Worm (Caenorhabditis elegans): Measurements from ENCODE around the gene F40G12.2.

DNA sequence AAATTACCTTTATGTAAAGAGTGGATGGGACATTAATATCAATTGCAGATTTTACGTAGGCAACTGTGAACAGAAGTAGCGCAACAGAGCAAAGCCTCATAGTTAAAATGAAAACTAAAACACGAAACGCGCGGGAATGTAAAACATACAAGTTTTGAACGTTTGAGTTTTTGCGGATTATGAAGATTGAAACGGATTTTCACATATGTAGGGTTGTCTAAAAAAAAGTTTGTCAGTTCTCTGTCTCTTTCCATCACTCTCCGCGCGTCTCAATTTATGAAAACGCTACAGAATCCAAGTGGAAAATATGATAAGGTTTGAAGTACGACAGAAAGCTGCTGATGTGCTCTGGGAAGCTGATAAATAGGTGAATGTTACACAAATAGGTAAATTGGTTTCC, 14.0 kb downstream of the F40G12.2 start, which contains the start of gene K02E11.3:
- TF ChIP-seq ets-7 (tag; optimal IDR thresholded peaks at IDR 0.05) (no peak), ceh-36 (tag; optimal IDR thresholded peaks at IDR 0.05) (no peak), tra-4 (tag; optimal IDR thresholded peaks at IDR 0.05) (no peak), B0310.2 (tag; optimal IDR thresholded peaks at IDR 0.05) (no peak), aly-1 (tag; optimal IDR thresholded peaks at IDR 0.05) (no peak), hnd-1 (tag; optimal IDR thresholded peaks at IDR 0.05) (no peak), pes-1 (GFP tag; IDR thresholded peaks at IDR 0.05) (no peak), ama-1 (optimal IDR thresholded peaks at IDR 0.05) (no peak)
